Worm (Caenorhabditis elegans): ENCODE data around the gene T22B2.1.

Gene T22B2.1

ce11 chrX:3944073-3944472, 18.2 kb downstream of the T22B2.1 start:
- TF ChIP-seq skn-1 (tag; optimal IDR thresholded peaks at IDR 0.05) (no peak), unc-62 (GFP tag; optimal IDR thresholded peaks at IDR 0.05) (no peak), nhr-43 (tag; optimal IDR thresholded peaks at IDR 0.05; ENCODE audit: poor library complexity, severe bottlenecking) (no peak), nfya-1 (tag; optimal IDR thresholded peaks at IDR 0.05; ENCODE audit: insufficient read depth) (no peak), ztf-4 (tag; optimal IDR thresholded peaks at IDR 0.05) (no peak), ama-1 (optimal IDR thresholded peaks at IDR 0.05) (no peak), zag-1 (tag; optimal IDR thresholded peaks at IDR 0.05) (no peak), pha-4 (tag; optimal IDR thresholded peaks at IDR 0.05) (peak; percentile 21), nhr-23 (tag; optimal IDR thresholded peaks at IDR 0.05) (no peak), pqm-1 (tag; optimal IDR thresholded peaks at IDR 0.05) (peak; percentile 66), ceh-82 (tag; optimal IDR thresholded peaks at IDR 0.05) (no peak), nhr-67 (tag; optimal IDR thresholded peaks at IDR 0.05) (no peak), nhr-28 (tag; optimal IDR thresholded peaks at IDR 0.05) (no peak), fkh-2 (tag; optimal IDR thresholded peaks at IDR 0.05) (no peak), elt-2 (tag; optimal IDR thresholded peaks at IDR 0.05) (peak; percentile 90), lin-15B (tag; optimal IDR thresholded peaks at IDR 0.05) (no peak), eor-1 (tag; optimal IDR thresholded peaks at IDR 0.05) (no peak), ceh-16 (tag; optimal IDR thresholded peaks at IDR 0.05) (no peak), jun-1 (tag; optimal IDR thresholded peaks at IDR 0.05) (peak; percentile 67), unc-39 (tag; optimal IDR thresholded peaks at IDR 0.05) (no peak)

DNA sequence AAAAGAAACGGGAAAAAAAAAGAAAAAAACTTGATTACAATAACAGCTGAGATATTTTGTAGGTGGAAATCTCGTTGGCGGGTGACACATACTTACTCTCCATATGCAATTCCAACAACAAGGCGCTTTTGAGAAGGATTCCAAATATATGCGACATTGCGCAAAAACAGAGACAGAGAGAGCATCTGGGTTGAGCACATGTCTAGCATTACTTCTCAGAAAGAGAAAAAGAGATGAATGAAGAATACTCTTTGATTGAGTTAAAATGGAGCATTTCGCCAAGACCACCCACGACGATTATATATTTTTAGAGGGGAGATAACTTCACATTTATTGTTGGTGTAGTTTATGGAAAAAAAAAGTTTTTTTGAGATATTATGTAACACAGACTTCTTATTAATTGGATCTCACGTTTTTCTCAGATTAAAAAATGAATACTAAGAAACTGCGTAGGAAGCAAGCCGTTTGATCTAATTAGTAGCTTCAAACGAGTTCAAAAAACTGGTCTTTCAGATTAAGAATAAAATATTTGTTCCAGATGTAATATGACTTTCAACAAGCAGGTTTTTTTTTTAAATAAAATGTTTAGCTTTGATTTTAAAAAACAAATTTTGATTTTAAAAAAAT, 19.2 kb downstream of the T22B2.1 start:
- TF ChIP-seq hmg-11 (tag; optimal IDR thresholded peaks at IDR 0.05), result no peak
- TF ChIP-seq ztf-4 (tag; optimal IDR thresholded peaks at IDR 0.05), result no peak
- no peak for TF ChIP-seq snpc-4 (tag; optimal IDR thresholded peaks at IDR 0.05)
- TF ChIP-seq sea-2 (GFP tag; optimal IDR thresholded peaks at IDR 0.05), result no peak
- no peak for TF ChIP-seq tbx-2 (tag; optimal IDR thresholded peaks at IDR 0.05)
- TF ChIP-seq nfya-1 (tag; optimal IDR thresholded peaks at IDR 0.05; ENCODE audit: insufficient read depth), result peak; percentile 24

- TF ChIP-seq eor-1 (tag; optimal IDR thresholded peaks at IDR 0.05), result no peak
- no peak for TF ChIP-seq ceh-28 (tag; optimal IDR thresholded peaks at IDR 0.05)
- peak; percentile 74 for TF ChIP-seq nfya-1 (tag; optimal IDR thresholded peaks at IDR 0.05; ENCODE audit: insufficient read depth)
- no peak for TF ChIP-seq nhr-43 (tag; optimal IDR thresholded peaks at IDR 0.05; ENCODE audit: poor library complexity, severe bottlenecking)
- no peak for TF ChIP-seq ceh-16 (tag; optimal IDR thresholded peaks at IDR 0.05)
- no peak for TF ChIP-seq pqm-1 (tag; optimal IDR thresholded peaks at IDR 0.05)
- no peak for TF ChIP-seq tbx-2 (tag; optimal IDR thresholded peaks at IDR 0.05)
- TF ChIP-seq hmg-11 (tag; optimal IDR thresholded peaks at IDR 0.05), result peak; percentile 81
- TF ChIP-seq nhr-12 (tag; optimal IDR thresholded peaks at IDR 0.05), result no peak
- TF ChIP-seq R02D3.7 (tag; optimal IDR thresholded peaks at IDR 0.05), result no peak
- no peak for TF ChIP-seq unc-62 (GFP tag; optimal IDR thresholded peaks at IDR 0.05)
- no peak for TF ChIP-seq elt-3 (tag; optimal IDR thresholded peaks at IDR 0.05)
- TF ChIP-seq lsy-12 (tag; optimal IDR thresholded peaks at IDR 0.05), result no peak
- no peak for TF ChIP-seq nhr-77 (tag; optimal IDR thresholded peaks at IDR 0.05)
- no peak for TF ChIP-seq elt-1 (tag; optimal IDR thresholded peaks at IDR 0.05)
- no peak for TF ChIP-seq sea-2 (GFP tag; optimal IDR thresholded peaks at IDR 0.05)
- TF ChIP-seq daf-12 (tag; optimal IDR thresholded peaks at IDR 0.05), result no peak
- no peak for TF ChIP-seq ztf-11 (tag; optimal IDR thresholded peaks at IDR 0.05)
- no peak for TF ChIP-seq zag-1 (tag; optimal IDR thresholded peaks at IDR 0.05)
- no peak for TF ChIP-seq mdl-1 (tag; optimal IDR thresholded peaks at IDR 0.05)
- TF ChIP-seq ZK546.5 (tag; optimal IDR thresholded peaks at IDR 0.05), result no peak
- no peak for TF ChIP-seq egl-5 (tag; optimal IDR thresholded peaks at IDR 0.05)
- TF ChIP-seq aly-2 (tag; optimal IDR thresholded peaks at IDR 0.05), result no peak
- TF ChIP-seq fkh-2 (tag; optimal IDR thresholded peaks at IDR 0.05), result no peak
- TF ChIP-seq nhr-11 (tag; optimal IDR thresholded peaks at IDR 0.05), result no peak
- TF ChIP-seq nhr-23 (tag; optimal IDR thresholded peaks at IDR 0.05), result no peak
- TF ChIP-seq nhr-28 (tag; optimal IDR thresholded peaks at IDR 0.05), result no peak
- TF ChIP-seq nhr-237 (tag; optimal IDR thresholded peaks at IDR 0.05), result no peak
- no peak for TF ChIP-seq unc-39 (tag; optimal IDR thresholded peaks at IDR 0.05)
- TF ChIP-seq pha-4 (tag; optimal IDR thresholded peaks at IDR 0.05), result peak; percentile 66
- no peak for TF ChIP-seq jun-1 (tag; optimal IDR thresholded peaks at IDR 0.05)
- TF ChIP-seq nhr-67 (tag; optimal IDR thresholded peaks at IDR 0.05), result no peak
- no peak for TF ChIP-seq ceh-9 (tag; optimal IDR thresholded peaks at IDR 0.05)
- no peak for TF ChIP-seq skn-1 (tag; optimal IDR thresholded peaks at IDR 0.05)
- TF ChIP-seq lin-39 (tag; optimal IDR thresholded peaks at IDR 0.05), result peak; percentile 84
- no peak for TF ChIP-seq mml-1 (tag; optimal IDR thresholded peaks at IDR 0.05)
- no peak for TF ChIP-seq snpc-4 (tag; optimal IDR thresholded peaks at IDR 0.05)
- TF ChIP-seq fkh-10 (GFP tag; optimal IDR thresholded peaks at IDR 0.05), result no peak
- TF ChIP-seq nhr-76 (tag; optimal IDR thresholded peaks at IDR 0.05), result no peak
- peak; percentile 41 for TF ChIP-seq elt-2 (tag; optimal IDR thresholded peaks at IDR 0.05)
- peak; percentile 19 for TF ChIP-seq ama-1 (optimal IDR thresholded peaks at IDR 0.05)
- no peak for TF ChIP-seq ztf-4 (tag; optimal IDR thresholded peaks at IDR 0.05)
- TF ChIP-seq egl-27 (tag; optimal IDR thresholded peaks at IDR 0.05), result no peak
- no peak for TF ChIP-seq lin-15B (tag; optimal IDR thresholded peaks at IDR 0.05)
- TF ChIP-seq fos-1 (tag; optimal IDR thresholded peaks at IDR 0.05), result no peak
- no peak for TF ChIP-seq ceh-82 (tag; optimal IDR thresholded peaks at IDR 0.05)
These were observed 19.8 kb downstream of the T22B2.1 start for ce11 chrX:3945681-3946080.
